Worm (Caenorhabditis elegans): Measurements from ENCODE around the gene cyp-33E3.

DNA sequence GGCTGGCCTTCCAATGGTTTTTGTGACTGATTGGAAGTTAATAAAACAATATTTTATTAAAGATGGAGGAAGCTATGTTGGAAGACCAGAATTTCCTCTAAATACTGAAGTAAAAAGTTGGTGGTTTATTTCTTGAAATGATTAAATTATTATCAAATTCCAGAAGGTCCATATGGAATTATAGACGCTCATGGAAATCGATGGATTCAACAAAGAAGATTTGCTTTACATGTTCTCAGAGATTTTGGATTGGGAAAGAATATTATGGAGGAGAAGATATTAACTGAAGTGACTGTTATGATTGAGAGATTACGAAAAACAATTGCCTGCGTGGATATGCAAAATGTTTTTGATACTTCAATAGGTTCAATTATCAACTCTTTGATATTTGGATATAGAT is 519 bp downstream of the cyp-33E3 start:
- no peak for TF ChIP-seq ama-1 (optimal IDR thresholded peaks at IDR 0.05)
- no peak for TF ChIP-seq nhr-11 (tag; optimal IDR thresholded peaks at IDR 0.05)
- TF ChIP-seq che-1 (tag; optimal IDR thresholded peaks at IDR 0.05), result no peak

Measured in whole organism, late embryonic.